Fruit fly (Drosophila melanogaster): ENCODE results near the gene CG31287.

CG31287 gene

dm6 chr3R:16244241-16244977 lies 41.2 kb downstream of the CG31287 start (continued):
- TF ChIP-seq fd59A (GFP tag; optimal IDR thresholded peaks at IDR 0.05): no peak
- no peak for TF ChIP-seq Eip93F (GFP tag; optimal IDR thresholded peaks at IDR 0.05)
- peak; percentile 36; the same call in 2 of the 3 replicates for TF ChIP-seq CG8119 (GFP tag; IDR thresholded peaks at IDR 0.05)
- no peak for TF ChIP-seq CG9139 (GFP tag; optimal IDR thresholded peaks at IDR 0.05)
- no peak for TF ChIP-seq vri (GFP tag; optimal IDR thresholded peaks at IDR 0.05)
- TF ChIP-seq CG10631 (GFP tag; optimal IDR thresholded peaks at IDR 0.05): peak; percentile 8
- no peak for TF ChIP-seq topi (GFP tag; optimal IDR thresholded peaks at IDR 0.05)
- TF ChIP-seq Blimp-1 (GFP tag; optimal IDR thresholded peaks at IDR 0.05): peak; percentile 13
- TF ChIP-seq Hr4 (GFP tag; optimal IDR thresholded peaks at IDR 0.05): peak; percentile 23
- peak; percentile 19 for TF ChIP-seq dac (GFP tag; optimal IDR thresholded peaks at IDR 0.05)
- TF ChIP-seq CG15336 (GFP tag; IDR thresholded peaks at IDR 0.05): 0 out of 2 replicates have a peak, but pooled peaks have one; percentile 49
- TF ChIP-seq Smox (GFP tag; optimal IDR thresholded peaks at IDR 0.05): no peak
- TF ChIP-seq CG11762 (GFP tag; optimal IDR thresholded peaks at IDR 0.05; ENCODE audit: insufficient read depth): no peak
- TF ChIP-seq cyc (GFP tag; optimal IDR thresholded peaks at IDR 0.05): peak; percentile 1
- TF ChIP-seq CG31627 (GFP tag; optimal IDR thresholded peaks at IDR 0.05): no peak

- TF ChIP-seq CG3919 (GFP tag; optimal IDR thresholded peaks at IDR 0.05): no peak
- peak; percentile 49 for TF ChIP-seq Blimp-1 (GFP tag; optimal IDR thresholded peaks at IDR 0.05)
- peak; percentile 49; the same call in 1 of the 3 replicates for TF ChIP-seq eg (GFP tag; IDR thresholded peaks at IDR 0.05)
- TF ChIP-seq fd85E (GFP tag; optimal IDR thresholded peaks at IDR 0.05): no peak
- peak; percentile 36 for TF ChIP-seq Eip78C (GFP tag)
- TF ChIP-seq CG6792 (GFP tag; optimal IDR thresholded peaks at IDR 0.05): no peak
- TF ChIP-seq Eip93F (GFP tag; optimal IDR thresholded peaks at IDR 0.05): no peak
- peak; percentile 92 for TF ChIP-seq svp (GFP tag)
- no peak for TF ChIP-seq CG11902 (GFP tag; optimal IDR thresholded peaks at IDR 0.05)
- peak; percentile 10 for TF ChIP-seq Met (GFP tag; optimal IDR thresholded peaks at IDR 0.05)
- peak; percentile 16 for TF ChIP-seq CG6854 (GFP tag; optimal IDR thresholded peaks at IDR 0.05)
Observed at dm6 chr3R:16245298-16246098, 42.3 kb downstream of the CG31287 start.

dm6 chr3R:16247027-16247426 lies 43.9 kb downstream of the CG31287 start:
- peak; percentile 28 for TF ChIP-seq Eip78C (GFP tag)
- no peak for TF ChIP-seq vri (GFP tag; optimal IDR thresholded peaks at IDR 0.05)
- peak in 1 of 2 experiments; percentile 34 for TF ChIP-seq ss (GFP tag; optimal IDR thresholded peaks at IDR 0.05)

- TF ChIP-seq fd59A (GFP tag; optimal IDR thresholded peaks at IDR 0.05) (peak; percentile 53), fd85E (GFP tag; optimal IDR thresholded peaks at IDR 0.05) (peak; percentile 56), OdsH (GFP tag; optimal IDR thresholded peaks at IDR 0.05) (peak; percentile 74), Sox14 (GFP tag; optimal IDR thresholded peaks at IDR 0.05) (peak; percentile 39), achi (GFP tag; optimal IDR thresholded peaks at IDR 0.05) (peak; percentile 64), CG4318 (GFP tag; optimal IDR thresholded peaks at IDR 0.05) (peak; percentile 73), Blimp-1 (GFP tag; optimal IDR thresholded peaks at IDR 0.05) (peak; percentile 40), spab (GFP tag; optimal IDR thresholded peaks at IDR 0.05) (peak; percentile 65), CG6792 (GFP tag; optimal IDR thresholded peaks at IDR 0.05) (peak; percentile 33), salr (GFP tag; optimal IDR thresholded peaks at IDR 0.05) (peak in 1 of 2 experiments; percentile 58), CG11902 (GFP tag; optimal IDR thresholded peaks at IDR 0.05) (peak; percentile 66), CG3919 (GFP tag; optimal IDR thresholded peaks at IDR 0.05) (peak; percentile 91), lz (GFP tag; optimal IDR thresholded peaks at IDR 0.05) (peak; percentile 65), CG34406 (GFP tag; optimal IDR thresholded peaks at IDR 0.05) (peak; percentile 61), CG6276 (GFP tag; optimal IDR thresholded peaks at IDR 0.05) (peak; percentile 71), Eip78C (GFP tag) (peak; percentile 92), Ets96B (tag; optimal IDR thresholded peaks at IDR 0.05) (peak; percentile 70), CG11294 (GFP tag; IDR thresholded peaks at IDR 0.05) (peak; percentile 75), Sox102F (GFP tag; optimal IDR thresholded peaks at IDR 0.05) (peak; percentile 53), Ets21C (GFP tag; optimal IDR thresholded peaks at IDR 0.05) (peak; percentile 36), Eip75B (GFP tag; optimal IDR thresholded peaks at IDR 0.05) (peak; percentile 48), dsx (GFP tag; optimal IDR thresholded peaks at IDR 0.05; ENCODE audit: poor library complexity, severe bottlenecking) (peak; percentile 13)
Observed at dm6 chr3R:16247609-16248499, 44.7 kb downstream of the CG31287 start.

Measured in whole organism, prepupa.